Worm (Caenorhabditis elegans) whole organism, mixed stage, embryonic: Measurements from ENCODE around the gene cwp-5.

Experiments used
- lin-32 ChIP-seq: fragments of 200-800 bp; sonication (Bioruptor generic); optimal IDR thresholded peaks from 2 replicates; lab custom pipeline; 2018; ENCODE audit warnings: mild to moderate bottlenecking, missing genetic modification characterization, missing compliant biosample characterization
- mls-2 ChIP-seq: sonication (generic microtip); optimal IDR thresholded peaks from 2 replicates; lab custom pipeline; 2016; ENCODE audit warnings: mild to moderate bottlenecking, missing genetic modification characterization, moderate library complexity, missing compliant biosample characterization
- nhr-2 ChIP-seq: fragments of 150-350 bp; optimal IDR thresholded peaks from 2 replicates; lab custom pipeline; 2014; ENCODE audit warnings: missing biosample characterization, missing genetic modification characterization
- nhr-237 ChIP-seq: fragments of 150-350 bp; optimal IDR thresholded peaks from 2 replicates; lab custom pipeline; 2014; ENCODE audit warnings: missing biosample characterization, missing genetic modification characterization
- nhr-28 ChIP-seq: fragments of 150-350 bp; optimal IDR thresholded peaks from 2 replicates; lab custom pipeline; 2014; ENCODE audit warnings: missing biosample characterization, missing genetic modification characterization
- snpc-4 ChIP-seq: fragments of 150-350 bp; optimal IDR thresholded peaks from 2 replicates; lab custom pipeline; 2014; ENCODE audit warnings: missing biosample characterization, missing genetic modification characterization
- unc-39 ChIP-seq: fragments of 150-350 bp; optimal IDR thresholded peaks from 2 replicates; lab custom pipeline; 2014; ENCODE audit warnings: missing biosample characterization, missing genetic modification characterization
- unc-62 ChIP-seq: fragments of 150-350 bp; optimal IDR thresholded peaks from 2 replicates; lab custom pipeline; 2014; ENCODE audit warnings: missing biosample characterization, missing genetic modification reagents, missing genetic modification characterization

ce11 chrX:13190912-13191311 lies 1.2 kb upstream of the cwp-5 start, which contains the start of gene gpa-6:
- TF ChIP-seq snpc-4 (tag; lab: Kevin White, UChicago) (no peak), mls-2 (tag; lab: Kevin White, UChicago) (no peak), unc-39 (tag; lab: Kevin White, UChicago) (no peak), nhr-28 (tag; lab: Kevin White, UChicago) (no peak), nhr-2 (tag; lab: Kevin White, UChicago) (no peak), lin-32 (no peak), nhr-237 (no peak), unc-62 (GFP tag; lab: Kevin White, UChicago) (no peak)
